Fruit fly (Drosophila melanogaster) whole organism, embryonic: ENCODE data around the gene ihog.

Source experiments
- Asciz ChIP-seq: fragments of 200-800 bp; sonication (Bioruptor generic); optimal IDR thresholded peaks from 2 replicates; lab custom pipeline; 2017; ENCODE audit warnings: missing biosample characterization, mild to moderate bottlenecking, missing genetic modification characterization, missing genetic modification reagents
- CG10209 ChIP-seq: fragments of 200-800 bp; sonication (Bioruptor generic); optimal IDR thresholded peaks from 3 replicates; lab custom pipeline; 2017; ENCODE audit warnings: missing biosample characterization, mild to moderate bottlenecking, missing genetic modification characterization, missing genetic modification reagents
- CG10366 ChIP-seq: fragments of 200-800 bp; sonication (Bioruptor generic); IDR thresholded peaks from 2 replicates; pipeline ENCODE4 v1.3.6; 2022; ENCODE audit warnings: missing biosample characterization, missing genetic modification characterization
- CG11723 ChIP-seq: fragments of 200-800 bp; sonication (Bioruptor generic); optimal IDR thresholded peaks from 2 replicates; lab custom pipeline; 2017; ENCODE audit warnings: missing biosample characterization, mild to moderate bottlenecking, missing genetic modification characterization
- CG12155 ChIP-seq: fragments of 200-800 bp; sonication (Bioruptor generic); optimal IDR thresholded peaks from 3 replicates; lab custom pipeline; 2016; ENCODE audit warnings: missing biosample characterization, missing genetic modification characterization
- CG13424 ChIP-seq: fragments of 200-800 bp; sonication (Bioruptor generic); optimal IDR thresholded peaks from 2 replicates; lab custom pipeline; 2019; ENCODE audit warnings: missing biosample characterization, mild to moderate bottlenecking, missing genetic modification characterization, moderate library complexity
- CG16779 ChIP-seq: fragments of 200-800 bp; sonication (Bioruptor generic); IDR thresholded peaks from 2 replicates; pipeline ENCODE4 v1.3.6; 2022; ENCODE audit warnings: missing biosample characterization, missing genetic modification characterization
- CG17328 ChIP-seq: fragments of 200-800 bp; sonication (Bioruptor generic); IDR thresholded peaks from 2 replicates; pipeline ENCODE4 v1.3.6; 2022; ENCODE audit warnings: missing biosample characterization, missing genetic modification characterization
- CG1832 ChIP-seq: fragments of 200-800 bp; sonication (Bioruptor generic); optimal IDR thresholded peaks from 2 replicates; lab custom pipeline; 2017; ENCODE audit warnings: missing biosample characterization, mild to moderate bottlenecking, missing genetic modification characterization, inconsistent platforms
- CG18764 ChIP-seq: fragments of 200-800 bp; sonication (Bioruptor generic); optimal IDR thresholded peaks from 3 replicates; lab custom pipeline; 2016; ENCODE audit warnings: missing biosample characterization, missing genetic modification characterization
- CG2120 ChIP-seq: fragments of 200-800 bp; sonication (Bioruptor generic); optimal IDR thresholded peaks from 3 replicates; lab custom pipeline; 2016; ENCODE audit warnings: missing biosample characterization, missing genetic modification characterization
- CG30020 ChIP-seq: fragments of 200-800 bp; optimal IDR thresholded peaks from 2 replicates; lab custom pipeline; 2019; ENCODE audit warnings: missing biosample characterization, mild to moderate bottlenecking, missing genetic modification characterization, moderate library complexity
- CG30431 ChIP-seq: fragments of 200-800 bp; sonication (Bioruptor generic); optimal IDR thresholded peaks from 2 replicates; lab custom pipeline; 2017; ENCODE audit warnings: missing biosample characterization, missing genetic modification characterization
- CG4854 ChIP-seq: fragments of 200-800 bp; sonication (Bioruptor generic); optimal IDR thresholded peaks from 2 replicates; lab custom pipeline; 2016; ENCODE audit warnings: missing biosample characterization, missing genetic modification characterization, inconsistent platforms
- CG6654 ChIP-seq: fragments of 200-800 bp; sonication (Bioruptor generic); optimal IDR thresholded peaks from 2 replicates; lab custom pipeline; 2017; ENCODE audit warnings: missing biosample characterization, mild to moderate bottlenecking, missing genetic modification characterization
- CG6813 ChIP-seq: fragments of 200-800 bp; sonication (Bioruptor generic); optimal IDR thresholded peaks from 2 replicates; lab custom pipeline; 2017; ENCODE audit warnings: missing biosample characterization, missing genetic modification characterization, mild to moderate bottlenecking, moderate library complexity, missing genetic modification reagents
- CG7987 ChIP-seq: fragments of 200-800 bp; sonication (Bioruptor generic); optimal IDR thresholded peaks from 2 replicates; lab custom pipeline; 2018; ENCODE audit warnings: missing biosample characterization, mild to moderate bottlenecking, missing genetic modification characterization, moderate library complexity
- CoRest ChIP-seq: fragments of 200-800 bp; sonication (Bioruptor generic); optimal IDR thresholded peaks from 3 replicates; lab custom pipeline; 2018; ENCODE audit warnings: missing biosample characterization, mild to moderate bottlenecking, missing genetic modification characterization, moderate library complexity
- CrebB ChIP-seq: fragments of 200-800 bp; sonication (Bioruptor generic); optimal IDR thresholded peaks from 3 replicates; lab custom pipeline; 2018; ENCODE audit warnings: missing biosample characterization, mild to moderate bottlenecking, missing genetic modification characterization
- Dip3 ChIP-seq: fragments of 200-800 bp; sonication (Bioruptor generic); optimal IDR thresholded peaks from 3 replicates; lab custom pipeline; 2016; ENCODE audit warnings: missing biosample characterization, missing genetic modification characterization
- Eip74EF ChIP-seq, 2 experiments: fragments of 200-800 bp in 1 of 2; fragments of >200 bp in 1 of 2; sonication (Bioruptor generic) in 1 of 2; optimal IDR thresholded peaks; 2 replicates each; lab custom pipeline; 2017 to 2019; ENCODE audit warnings: missing biosample characterization in 2 of 2, missing genetic modification characterization in 2 of 2, mild to moderate bottlenecking in 1 of 2, moderate library complexity in 1 of 2
- HHEX ChIP-seq: fragments of 200-800 bp; sonication (Bioruptor generic); optimal IDR thresholded peaks from 3 replicates; lab custom pipeline; 2017; ENCODE audit warnings: missing biosample characterization, mild to moderate bottlenecking, missing genetic modification characterization, missing genetic modification reagents
- Hey ChIP-seq: fragments of 200-800 bp; sonication (Bioruptor generic); optimal IDR thresholded peaks from 3 replicates; lab custom pipeline; 2018; ENCODE audit warnings: missing biosample characterization, mild to moderate bottlenecking, missing genetic modification characterization
- Lhr ChIP-seq: fragments of 200-800 bp; sonication (Bioruptor generic); optimal IDR thresholded peaks from 3 replicates; lab custom pipeline; 2017; ENCODE audit warnings: mild to moderate bottlenecking, missing biosample characterization, missing genetic modification reagents, missing genetic modification characterization
- MESR4 ChIP-seq: fragments of 200-800 bp; sonication (Bioruptor generic); optimal IDR thresholded peaks from 2 replicates; lab custom pipeline; 2018; ENCODE audit warnings: missing biosample characterization, mild to moderate bottlenecking, missing genetic modification characterization, moderate library complexity
- NC2β ChIP-seq: fragments of 200-800 bp; sonication (Bioruptor generic); optimal IDR thresholded peaks from 2 replicates; lab custom pipeline; 2016; ENCODE audit warnings: missing biosample characterization, missing genetic modification characterization
- NFAT ChIP-seq: fragments of 200-800 bp; sonication (Bioruptor generic); IDR thresholded peaks from 2 replicates; pipeline ENCODE4 v1.3.6; 2022; ENCODE audit warnings: missing biosample characterization, missing genetic modification characterization
- NK7.1 ChIP-seq: fragments of 200-800 bp; sonication (Bioruptor generic); optimal IDR thresholded peaks from 3 replicates; lab custom pipeline; 2016; ENCODE audit warnings: missing biosample characterization, missing genetic modification characterization
- Neu2 ChIP-seq: fragments of 200-800 bp; sonication (Bioruptor generic); optimal IDR thresholded peaks from 3 replicates; lab custom pipeline; 2016; ENCODE audit warnings: missing biosample characterization, missing genetic modification characterization, borderline replicate concordance
- Nf-YA ChIP-seq: fragments of 200-800 bp; sonication (Bioruptor generic); IDR thresholded peaks from 2 replicates; pipeline ENCODE4 v1.3.6; 2022; ENCODE audit warnings: missing biosample characterization, missing genetic modification characterization
- Optix ChIP-seq: fragments of 200-800 bp; sonication (Bioruptor generic); IDR thresholded peaks from 3 replicates; pipeline ENCODE4 v1.3.6; 2022; ENCODE audit warnings: missing biosample characterization, missing genetic modification characterization
- Ptx1 ChIP-seq: fragments of 200-800 bp; sonication (Bioruptor generic); IDR thresholded peaks from 2 replicates; pipeline ENCODE4 v1.3.6; 2022; ENCODE audit warnings: missing biosample characterization, missing genetic modification characterization
- Rx ChIP-seq: fragments of 200-800 bp; sonication (Bioruptor generic); IDR thresholded peaks from 2 replicates; pipeline ENCODE4 v1.3.6; 2022; ENCODE audit warnings: missing biosample characterization, missing genetic modification characterization
- Sry-δ ChIP-seq: fragments of 200-800 bp; sonication (Bioruptor generic); optimal IDR thresholded peaks from 2 replicates; lab custom pipeline; 2016; ENCODE audit warnings: missing biosample characterization, missing genetic modification characterization
- ara ChIP-seq: fragments of 200-800 bp; sonication (Bioruptor generic); IDR thresholded peaks from 2 replicates; pipeline ENCODE4 v1.3.6; 2022; ENCODE audit warnings: missing biosample characterization, missing genetic modification characterization
- cad ChIP-seq: fragments of >200 bp; optimal IDR thresholded peaks from 2 replicates; lab custom pipeline; 2017; ENCODE audit warnings: missing biosample characterization, missing genetic modification characterization
- caup ChIP-seq: fragments of 200-800 bp; sonication (Bioruptor generic); optimal IDR thresholded peaks from 3 replicates; lab custom pipeline; 2017; ENCODE audit warnings: missing biosample characterization, mild to moderate bottlenecking, missing genetic modification characterization, moderate library complexity; ENCODE audit not compliant: severe bottlenecking
- dan ChIP-seq: fragments of 200-800 bp; sonication (Bioruptor generic); IDR thresholded peaks from 2 replicates; pipeline ENCODE4 v1.3.6; 2022; ENCODE audit warnings: missing biosample characterization, missing genetic modification characterization
- en ChIP-seq: fragments of 200-800 bp; sonication (Bioruptor generic); optimal IDR thresholded peaks from 2 replicates; lab custom pipeline; 2016; ENCODE audit warnings: missing biosample characterization, missing genetic modification characterization
- gem ChIP-seq: fragments of 200-800 bp; sonication (Bioruptor generic); optimal IDR thresholded peaks from 2 replicates; lab custom pipeline; 2019; ENCODE audit warnings: missing biosample characterization, mild to moderate bottlenecking, missing genetic modification characterization, moderate library complexity
- gfzf ChIP-seq: fragments of 200-800 bp; sonication (Bioruptor generic); optimal IDR thresholded peaks from 2 replicates; lab custom pipeline; 2016; ENCODE audit warnings: missing biosample characterization, mild to moderate bottlenecking, missing genetic modification characterization, moderate library complexity
- grau ChIP-seq: fragments of 200-800 bp; optimal IDR thresholded peaks from 3 replicates; lab custom pipeline; 2019; ENCODE audit warnings: missing biosample characterization, mild to moderate bottlenecking, missing genetic modification characterization, moderate library complexity
- her ChIP-seq: fragments of 200-800 bp; sonication (Bioruptor generic); optimal IDR thresholded peaks from 2 replicates; lab custom pipeline; 2016; ENCODE audit warnings: missing biosample characterization, missing genetic modification characterization
- kay ChIP-seq: fragments of 200-800 bp; sonication (Bioruptor generic); optimal IDR thresholded peaks from 2 replicates; lab custom pipeline; 2016; ENCODE audit warnings: missing biosample characterization, missing genetic modification characterization
- ken ChIP-seq: fragments of 200-800 bp; sonication (Bioruptor generic); IDR thresholded peaks from 3 replicates; pipeline ENCODE4 v1.3.6; 2022; ENCODE audit warnings: missing biosample characterization, missing genetic modification characterization
- lola ChIP-seq, 3 experiments: fragments of >200 bp in 2 of 3; fragments of 200-800 bp in 1 of 3; sonication (Bioruptor generic) in 1 of 3; optimal IDR thresholded peaks; 2 replicates each; lab custom pipeline; 2017 to 2019; ENCODE audit warnings: missing biosample characterization in 3 of 3, missing genetic modification characterization in 3 of 3, mild to moderate bottlenecking in 1 of 3, moderate library complexity in 1 of 3
- luna ChIP-seq: fragments of 200-800 bp; sonication (Bioruptor generic); optimal IDR thresholded peaks from 2 replicates; lab custom pipeline; 2016; ENCODE audit warnings: missing biosample characterization, missing genetic modification characterization
- peb ChIP-seq: fragments of 200-800 bp; sonication (Bioruptor generic); IDR thresholded peaks from 2 replicates; pipeline ENCODE4 v1.3.6; 2022; ENCODE audit warnings: missing biosample characterization, missing genetic modification characterization
- ro ChIP-seq: fragments of 200-800 bp; sonication (Bioruptor generic); IDR thresholded peaks from 2 replicates; pipeline ENCODE4 v1.3.6; 2022; ENCODE audit warnings: missing biosample characterization, missing genetic modification characterization
- sc ChIP-seq, 3 experiments: fragments of >200 bp in 2 of 3; fragments of 200-800 bp in 1 of 3; sonication (Bioruptor generic) in 1 of 3; optimal IDR thresholded peaks; 2 replicates in 2 of 3; 3 replicates in 1 of 3; lab custom pipeline; 2017; ENCODE audit warnings: mild to moderate bottlenecking in 1 of 3, missing biosample characterization in 1 of 3, missing genetic modification characterization in 1 of 3, missing genetic modification reagents in 1 of 3

The ihog gene

dm6 chr2L:6950096-6950495 is 1.5 kb upstream of the ihog start, which contains the start of the genes Gas41 and SA1 (continued):
- TF ChIP-seq Ptx1 (GFP tag; lab: Robert Waterston, UW), result no peak
- peak; percentile 30 for TF ChIP-seq CG12155
- TF ChIP-seq ken (GFP tag; lab: Robert Waterston, UW), result no peak
- TF ChIP-seq Nf-YA, result no peak
- TF ChIP-seq CG11723 (GFP tag; lab: Kevin White, UChicago), result no peak
- no peak for TF ChIP-seq Eip74EF (GFP tag; optimal IDR thresholded peaks at IDR 0.05; lab: Kevin White, UChicago)
- TF ChIP-seq CG16779 (GFP tag; lab: Robert Waterston, UW), result no peak
- TF ChIP-seq CG10366 (GFP tag; lab: Robert Waterston, UW), result no peak
- peak; percentile 64 for TF ChIP-seq grau (tag; lab: Kevin White, UChicago)
- peak; percentile 81 for TF ChIP-seq CG30020 (tag; lab: Kevin White, UChicago)
- peak; percentile 83 for TF ChIP-seq CG17328
- TF ChIP-seq gem, result peak; percentile 97
- TF ChIP-seq caup (GFP tag; lab: Kevin White, UChicago), result peak; percentile 11
- TF ChIP-seq NK7.1, result no peak
- no peak for TF ChIP-seq ro (GFP tag; lab: Robert Waterston, UW)
- TF ChIP-seq her (GFP tag; lab: Kevin White, UChicago), result no peak
- TF ChIP-seq Rx, result peak; percentile 61
- TF ChIP-seq CG10209 (GFP tag; lab: Kevin White, UChicago), result peak; percentile 78
- TF ChIP-seq Dip3 (GFP tag; lab: Kevin White, UChicago), result no peak
- TF ChIP-seq NFAT (GFP tag; lab: Robert Waterston, UW), result peak; percentile 88
- peak; percentile 5 for TF ChIP-seq CG6654 (GFP tag; lab: Kevin White, UChicago)
- TF ChIP-seq ara (GFP tag; lab: Robert Waterston, UW), result peak; percentile 81
- peak; percentile 46 for TF ChIP-seq Hey (tag; lab: Kevin White, UChicago)
- TF ChIP-seq en, result no peak
- peak; percentile 67 for TF ChIP-seq kay (GFP tag; lab: Kevin White, UChicago)
- peak; percentile 62; the same call in 1 of the 2 replicates for TF ChIP-seq dan (GFP tag; lab: Robert Waterston, UW)
- no peak for TF ChIP-seq Neu2 (GFP tag; lab: Kevin White, UChicago)
- no peak for TF ChIP-seq CG4854 (GFP tag; lab: Kevin White, UChicago)
- peak; percentile 90 for TF ChIP-seq CG2120 (GFP tag; lab: Kevin White, UChicago)
- peak; percentile 76 for TF ChIP-seq CG7987 (GFP tag; lab: Kevin White, UChicago)
- TF ChIP-seq CG13424 (tag; lab: Kevin White, UChicago), result peak; percentile 96
- no peak for TF ChIP-seq luna
- TF ChIP-seq cad, result no peak
- TF ChIP-seq CG1832, result no peak
- peak; percentile 1 for TF ChIP-seq Lhr
- peak; percentile 95 for TF ChIP-seq Sry-δ
- peak; percentile 34 for TF ChIP-seq gfzf (GFP tag; lab: Kevin White, UChicago)
- TF ChIP-seq peb, result peak; percentile 64
- peak; percentile 79 for TF ChIP-seq CrebB (tag; lab: Kevin White, UChicago)
- peak; percentile 38 for TF ChIP-seq MESR4 (GFP tag; lab: Kevin White, UChicago)
- no peak for TF ChIP-seq sc (optimal IDR thresholded peaks at IDR 0.05; lab: Kevin White, UChicago)
- TF ChIP-seq sc (GFP tag; optimal IDR thresholded peaks at IDR 0.05; lab: Kevin White, UChicago), result peak; percentile 84
- TF ChIP-seq Asciz (GFP tag; lab: Kevin White, UChicago), result peak; percentile 71
- TF ChIP-seq CG18764 (GFP tag; lab: Kevin White, UChicago), result peak; percentile 83
- peak; percentile 40 for TF ChIP-seq CG6813 (GFP tag; lab: Kevin White, UChicago)
- no peak for TF ChIP-seq Optix
- no peak for TF ChIP-seq CG30431
- TF ChIP-seq CoRest, result peak; percentile 76
- peak; percentile 74 for TF ChIP-seq HHEX
- TF ChIP-seq NC2β (GFP tag; lab: Kevin White, UChicago), result peak; percentile 57
- TF ChIP-seq lola (GFP tag; optimal IDR thresholded peaks at IDR 0.05; lab: Kevin White, UChicago), result peak in 1 of 3 experiments; percentile 90
